Fruit fly (Drosophila melanogaster): ENCODE data around the gene CG14966.

Gene CG14966

DNA sequence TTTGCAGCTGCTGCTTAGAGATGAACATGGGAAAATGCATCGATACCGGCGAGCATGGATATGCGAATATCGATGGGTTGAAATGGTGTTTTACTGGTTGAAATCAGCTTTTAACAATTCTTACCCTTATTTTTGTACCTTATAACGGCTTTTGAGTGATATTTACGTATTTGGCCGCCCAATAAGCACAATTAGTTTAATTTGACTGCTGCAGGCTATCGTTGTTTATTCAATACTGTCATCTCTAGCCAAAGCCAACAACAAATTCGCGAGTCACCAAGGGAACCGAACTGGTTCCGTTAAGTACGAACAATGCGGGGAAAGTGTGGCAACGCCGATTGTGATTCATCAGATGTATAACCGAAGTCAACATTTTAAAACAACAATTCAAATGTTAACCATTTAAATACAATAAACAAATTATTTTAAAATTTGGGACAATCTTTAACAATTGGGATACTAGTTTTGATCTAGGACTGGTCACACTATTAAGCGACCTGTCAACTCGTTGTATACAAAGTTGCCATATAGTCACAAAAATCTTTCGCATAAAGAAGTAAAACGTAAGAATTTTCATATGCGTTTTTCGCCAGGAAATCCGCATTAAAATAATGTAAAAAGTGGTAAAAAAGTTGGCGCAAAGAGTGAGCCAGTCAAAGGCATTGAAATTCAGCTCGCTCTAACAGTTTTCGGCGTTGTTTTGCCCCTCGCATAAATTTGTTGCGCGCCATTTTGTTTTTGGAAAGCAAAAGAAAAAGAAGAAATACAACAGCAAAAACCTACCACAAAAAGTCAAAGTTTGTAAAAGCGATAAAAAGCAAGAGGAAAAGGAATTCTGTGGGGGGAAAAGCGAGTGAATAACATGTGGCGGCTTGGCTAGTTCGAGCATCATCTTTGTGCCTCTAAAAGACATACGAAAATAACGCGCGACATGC, 49.0 kb downstream of the CG14966 start, which contains the start of the genes Usp5 and BtbVII:
Gene Usp5, minus strand, starts transcription at position 234 of the 935 bp plus-strand sequence.
Gene BtbVII, plus strand, starts transcription at position 522 of the 935 bp plus-strand sequence.
- peak; percentile 80 to 92 for TF ChIP-seq cnc (optimal IDR thresholded peaks at IDR 0.05)
- peak; percentile 24 for TF ChIP-seq cic (GFP tag; optimal IDR thresholded peaks at IDR 0.05)
- TF ChIP-seq Mnt (GFP tag; optimal IDR thresholded peaks at IDR 0.05) = peak; percentile 71
- peak; percentile 70 for TF ChIP-seq CG11617 (GFP tag; optimal IDR thresholded peaks at IDR 0.05)
- peak; percentile 45 for TF ChIP-seq CG7045 (GFP tag; optimal IDR thresholded peaks at IDR 0.05)
- no peak for TF ChIP-seq CG5204 (GFP tag; optimal IDR thresholded peaks at IDR 0.05)
- peak; percentile 86 for TF ChIP-seq Hr96 (GFP tag; optimal IDR thresholded peaks at IDR 0.05)
- peak; percentile 84 for TF ChIP-seq toe (GFP tag; optimal IDR thresholded peaks at IDR 0.05)
- TF ChIP-seq pad (GFP tag; optimal IDR thresholded peaks at IDR 0.05) = peak; percentile 55
- peak; percentile 85 for TF ChIP-seq CG1620 (GFP tag; optimal IDR thresholded peaks at IDR 0.05)
- TF ChIP-seq CG33017 (tag; optimal IDR thresholded peaks at IDR 0.05) = peak; percentile 0
- peak; percentile 48 for TF ChIP-seq CG14711 (tag; optimal IDR thresholded peaks at IDR 0.05)
- peak; percentile 56 for TF ChIP-seq Clk (GFP tag; optimal IDR thresholded peaks at IDR 0.05)
- TF ChIP-seq Crg-1 (GFP tag; optimal IDR thresholded peaks at IDR 0.05) = peak; percentile 73
- TF ChIP-seq kay (GFP tag; ENCODE audit: borderline replicate concordance) = no peak
- TF ChIP-seq CG12768 (GFP tag; optimal IDR thresholded peaks at IDR 0.05) = peak; percentile 62
- peak; percentile 78 for TF ChIP-seq ovo (GFP tag; optimal IDR thresholded peaks at IDR 0.05)
- TF ChIP-seq bab1 (GFP tag; optimal IDR thresholded peaks at IDR 0.05) = peak; percentile 82
- TF ChIP-seq tj (GFP tag; optimal IDR thresholded peaks at IDR 0.05) = peak; percentile 43
- peak; percentile 73 for TF ChIP-seq CG7101 (tag; optimal IDR thresholded peaks at IDR 0.05)

Measured in whole organism, adult.